ENCODE assay signal across 1 fruit fly cellular context in genomic region chr3L:771361-771760, dm6.
TF ChIP-seq lines count a peak whose summit lies in the region.

No protein-coding gene starts in this region.

TF ChIP-seq in whole organism, embryonic, 481 proteins besides CTCF, POLR2A, EP300 and RAD21 (continued from another document and continues in another):
- 0 out of 3 replicates have a peak, but pooled peaks have one; percentile 38 for TF ChIP-seq jigr1 (GFP tag; IDR thresholded peaks at IDR 0.05; lab: Robert Waterston, UW)
- TF ChIP-seq Oli (tag; optimal IDR thresholded peaks at IDR 0.05; lab: Kevin White, UChicago): peak; percentile 80
- TF ChIP-seq ara (GFP tag; IDR thresholded peaks at IDR 0.05; lab: Robert Waterston, UW): peak; percentile 76
- TF ChIP-seq CG31365 (tag; optimal IDR thresholded peaks at IDR 0.05; lab: Kevin White, UChicago): peak; percentile 38
- no peak for TF ChIP-seq ftz-f1 (GFP tag; optimal IDR thresholded peaks at IDR 0.05; lab: Kevin White, UChicago)
- TF ChIP-seq CoRest (tag; optimal IDR thresholded peaks at IDR 0.05; lab: Kevin White, UChicago): peak; percentile 62
- peak; percentile 31; the same call in 1 of the 3 replicates for TF ChIP-seq croc (GFP tag; conservative IDR thresholded peaks at IDR 0.05; lab: Robert Waterston, UW)
- no peak for TF ChIP-seq Taf1 (GFP tag; IDR thresholded peaks at IDR 0.05; lab: Robert Waterston, UW)
- peak; percentile 35 for TF ChIP-seq cato (GFP tag; optimal IDR thresholded peaks at IDR 0.05; lab: Kevin White, UChicago; ENCODE audit: borderline replicate concordance)
- no peak for TF ChIP-seq hkb (optimal IDR thresholded peaks at IDR 0.05; lab: Kevin White, UChicago)
- peak; percentile 74 for TF ChIP-seq hkb (GFP tag; IDR thresholded peaks at IDR 0.05; lab: Robert Waterston, UW)
- no peak for TF ChIP-seq HLH4C (GFP tag; IDR thresholded peaks at IDR 0.05; lab: Robert Waterston, UW; ENCODE audit: partially characterized antibody)
- no peak for TF ChIP-seq Hey (tag; optimal IDR thresholded peaks at IDR 0.05; lab: Kevin White, UChicago)
- peak; percentile 74; the same call in 1 of the 2 replicates for TF ChIP-seq Awh (GFP tag; IDR thresholded peaks at IDR 0.05; lab: Robert Waterston, UW)
- peak; percentile 94 for TF ChIP-seq sens (GFP tag; lab: Kevin White, UChicago)
- TF ChIP-seq PHDP (tag; optimal IDR thresholded peaks at IDR 0.05; lab: Kevin White, UChicago): peak; percentile 68
- TF ChIP-seq CG9817 (tag; optimal IDR thresholded peaks at IDR 0.05; lab: Kevin White, UChicago): no peak
- peak; percentile 69 for TF ChIP-seq CG11456 (GFP tag; IDR thresholded peaks at IDR 0.05; lab: Robert Waterston, UW)
- TF ChIP-seq CG7987 (GFP tag; optimal IDR thresholded peaks at IDR 0.05; lab: Kevin White, UChicago): no peak
- TF ChIP-seq CG14710 (tag; optimal IDR thresholded peaks at IDR 0.05; lab: Kevin White, UChicago): peak; percentile 34
- peak; percentile 70 for TF ChIP-seq CG31441 (GFP tag; IDR thresholded peaks at IDR 0.05; lab: Robert Waterston, UW)
- no peak for TF ChIP-seq sna (GFP tag; IDR thresholded peaks at IDR 0.05; lab: Robert Waterston, UW; ENCODE audit: partially characterized antibody)
- TF ChIP-seq CG3407 (GFP tag; optimal IDR thresholded peaks at IDR 0.05; lab: Kevin White, UChicago): peak; percentile 26
- TF ChIP-seq ap (GFP tag; IDR thresholded peaks at IDR 0.05; lab: Robert Waterston, UW): peak; percentile 66
- TF ChIP-seq Pdp1 (GFP tag; optimal IDR thresholded peaks at IDR 0.05; lab: Kevin White, UChicago): peak; percentile 45 to 47
- TF ChIP-seq Dip2 (GFP tag; IDR thresholded peaks at IDR 0.05; lab: Robert Waterston, UW): no peak
- peak; percentile 70 for TF ChIP-seq nmo (GFP tag; optimal IDR thresholded peaks at IDR 0.05; lab: Kevin White, UChicago)
- peak; percentile 18 for TF ChIP-seq ab (GFP tag; optimal IDR thresholded peaks at IDR 0.05; lab: Kevin White, UChicago)
- no peak for TF ChIP-seq z (GFP tag; IDR thresholded peaks at IDR 0.05; lab: Robert Waterston, UW)
- peak; percentile 45 for TF ChIP-seq CG17385 (GFP tag; optimal IDR thresholded peaks at IDR 0.05; lab: Kevin White, UChicago)
- TF ChIP-seq Side (GFP tag; optimal IDR thresholded peaks at IDR 0.05; lab: Kevin White, UChicago): peak; percentile 32
- TF ChIP-seq H15 (GFP tag; IDR thresholded peaks at IDR 0.05; lab: Robert Waterston, UW): peak; percentile 73; the same call in 2 of the 3 replicates
- TF ChIP-seq disco-r (GFP tag; optimal IDR thresholded peaks at IDR 0.05; lab: Kevin White, UChicago): peak; percentile 7
- peak; percentile 72 for TF ChIP-seq Rx (GFP tag; IDR thresholded peaks at IDR 0.05; lab: Robert Waterston, UW)
- peak; percentile 63 for TF ChIP-seq CG4707 (GFP tag; optimal IDR thresholded peaks at IDR 0.05; lab: Kevin White, UChicago)
- 0 out of 3 replicates have a peak, but pooled peaks have one; percentile 32 for TF ChIP-seq CG34422 (GFP tag; IDR thresholded peaks at IDR 0.05; lab: Robert Waterston, UW)
- peak; percentile 56 for TF ChIP-seq gsb-n (tag; optimal IDR thresholded peaks at IDR 0.05; lab: Kevin White, UChicago)
- peak; percentile 81 for TF ChIP-seq CG11504 (tag; optimal IDR thresholded peaks at IDR 0.05; lab: Kevin White, UChicago)
- peak; percentile 31 for TF ChIP-seq CG8359 (GFP tag; optimal IDR thresholded peaks at IDR 0.05; lab: Kevin White, UChicago; ENCODE audit: borderline replicate concordance)
- TF ChIP-seq CG14860 (GFP tag; IDR thresholded peaks at IDR 0.05; lab: Robert Waterston, UW; ENCODE audit: partially characterized antibody): no peak
- TF ChIP-seq CG8944 (GFP tag; optimal IDR thresholded peaks at IDR 0.05; lab: Kevin White, UChicago): peak; percentile 38
- TF ChIP-seq CG6654 (GFP tag; optimal IDR thresholded peaks at IDR 0.05; lab: Kevin White, UChicago): peak; percentile 38
- TF ChIP-seq HLHmδ (GFP tag; optimal IDR thresholded peaks at IDR 0.05; lab: Kevin White, UChicago): no peak
- peak; percentile 34 for TF ChIP-seq BtbVII (GFP tag; optimal IDR thresholded peaks at IDR 0.05; lab: Kevin White, UChicago)
- no peak for TF ChIP-seq gcm2 (GFP tag; optimal IDR thresholded peaks at IDR 0.05; lab: Kevin White, UChicago)
- TF ChIP-seq toy (GFP tag; IDR thresholded peaks at IDR 0.05; lab: Robert Waterston, UW): no peak
- no peak for TF ChIP-seq D (optimal IDR thresholded peaks at IDR 0.05; lab: Kevin White, UChicago)
- peak; percentile 50 for TF ChIP-seq D (GFP tag; optimal IDR thresholded peaks at IDR 0.05; lab: Kevin White, UChicago)
- peak; percentile 82 for TF ChIP-seq gem (tag; optimal IDR thresholded peaks at IDR 0.05; lab: Kevin White, UChicago)
- peak; percentile 15 for TF ChIP-seq en (GFP tag; optimal IDR thresholded peaks at IDR 0.05; lab: Kevin White, UChicago)
- no peak for TF ChIP-seq cg (GFP tag; optimal IDR thresholded peaks at IDR 0.05; lab: Kevin White, UChicago)
- peak; percentile 75 for TF ChIP-seq CG10979 (tag; optimal IDR thresholded peaks at IDR 0.05; lab: Kevin White, UChicago)
- peak; percentile 79 for TF ChIP-seq otp (GFP tag; IDR thresholded peaks at IDR 0.05; lab: Robert Waterston, UW)
- no peak for TF ChIP-seq C15 (GFP tag; IDR thresholded peaks at IDR 0.05; lab: Robert Waterston, UW)
- TF ChIP-seq MBD-R2 (GFP tag; IDR thresholded peaks at IDR 0.05; lab: Robert Waterston, UW): no peak
- TF ChIP-seq sim (GFP tag; IDR thresholded peaks at IDR 0.05; lab: Robert Waterston, UW): peak; percentile 55; the same call in 1 of the 2 replicates
- no peak for TF ChIP-seq hb (GFP tag; IDR thresholded peaks at IDR 0.05; lab: Robert Waterston, UW; ENCODE audit: partially characterized antibody)
- no peak for TF ChIP-seq BEAF-32 (GFP tag; optimal IDR thresholded peaks at IDR 0.05; lab: Kevin White, UChicago)
- TF ChIP-seq CG13894 (tag; optimal IDR thresholded peaks at IDR 0.05; lab: Kevin White, UChicago): no peak
- peak; percentile 62 for TF ChIP-seq ind (GFP tag; optimal IDR thresholded peaks at IDR 0.05; lab: Kevin White, UChicago)
- TF ChIP-seq NC2α (GFP tag; optimal IDR thresholded peaks at IDR 0.05; lab: Kevin White, UChicago): no peak
- TF ChIP-seq CG17829 (tag; optimal IDR thresholded peaks at IDR 0.05; lab: Kevin White, UChicago): peak; percentile 49
- TF ChIP-seq vfl (GFP tag; optimal IDR thresholded peaks at IDR 0.05; lab: Kevin White, UChicago): no peak
- no peak for TF ChIP-seq Elba2 (GFP tag; optimal IDR thresholded peaks at IDR 0.05; lab: Kevin White, UChicago)
- peak; percentile 3 for TF ChIP-seq CG15011 (GFP tag; optimal IDR thresholded peaks at IDR 0.05; lab: Kevin White, UChicago)
- TF ChIP-seq Mad (GFP tag; optimal IDR thresholded peaks at IDR 0.05; lab: Kevin White, UChicago): peak; percentile 40
- TF ChIP-seq dm (GFP tag; optimal IDR thresholded peaks at IDR 0.05; lab: Kevin White, UChicago): peak; percentile 25
- TF ChIP-seq Mes4 (GFP tag; optimal IDR thresholded peaks at IDR 0.05; lab: Kevin White, UChicago): peak; percentile 59
- no peak for TF ChIP-seq sima (GFP tag; optimal IDR thresholded peaks at IDR 0.05; lab: Kevin White, UChicago)
- peak; percentile 67 for TF ChIP-seq CG2875 (GFP tag; optimal IDR thresholded peaks at IDR 0.05; lab: Kevin White, UChicago)
- no peak for TF ChIP-seq Hand (GFP tag; optimal IDR thresholded peaks at IDR 0.05; lab: Kevin White, UChicago)
- peak; percentile 83 for TF ChIP-seq stc (GFP tag; IDR thresholded peaks at IDR 0.05; lab: Robert Waterston, UW)
- no peak for TF ChIP-seq CG2120 (GFP tag; optimal IDR thresholded peaks at IDR 0.05; lab: Kevin White, UChicago)
- peak; percentile 1 for TF ChIP-seq sd (tag; optimal IDR thresholded peaks at IDR 0.05; lab: Kevin White, UChicago)
- TF ChIP-seq danr (GFP tag; IDR thresholded peaks at IDR 0.05; lab: Robert Waterston, UW): peak; percentile 59; the same call in 1 of the 2 replicates
- TF ChIP-seq Neu2 (GFP tag; optimal IDR thresholded peaks at IDR 0.05; lab: Kevin White, UChicago; ENCODE audit: borderline replicate concordance): no peak
- TF ChIP-seq Atf3 (GFP tag; optimal IDR thresholded peaks at IDR 0.05; lab: Kevin White, UChicago): peak; percentile 30
- TF ChIP-seq repo (GFP tag; optimal IDR thresholded peaks at IDR 0.05; lab: Kevin White, UChicago): no peak
- peak; percentile 37 for TF ChIP-seq Hsf (GFP tag; optimal IDR thresholded peaks at IDR 0.05; lab: Kevin White, UChicago)
- no peak for TF ChIP-seq CG9876 (GFP tag; optimal IDR thresholded peaks at IDR 0.05; lab: Kevin White, UChicago)
- peak; percentile 15 for TF ChIP-seq CG1647 (GFP tag; optimal IDR thresholded peaks at IDR 0.05; lab: Kevin White, UChicago)
- TF ChIP-seq CG18599 (GFP tag; optimal IDR thresholded peaks at IDR 0.05; lab: Kevin White, UChicago): peak; percentile 55
- peak; percentile 45; the same call in 1 of the 3 replicates for TF ChIP-seq CG11093 (GFP tag; IDR thresholded peaks at IDR 0.05; lab: Robert Waterston, UW)
- TF ChIP-seq CG4360 (GFP tag; IDR thresholded peaks at IDR 0.05; lab: Robert Waterston, UW): no peak
- TF ChIP-seq CG15601 (tag; optimal IDR thresholded peaks at IDR 0.05; lab: Kevin White, UChicago): peak; percentile 62
- peak; percentile 47 for TF ChIP-seq CG11723 (GFP tag; optimal IDR thresholded peaks at IDR 0.05; lab: Kevin White, UChicago)
- TF ChIP-seq NC2β (GFP tag; optimal IDR thresholded peaks at IDR 0.05; lab: Kevin White, UChicago): peak; percentile 55
- no peak for TF ChIP-seq ac (GFP tag; optimal IDR thresholded peaks at IDR 0.05; lab: Kevin White, UChicago)
- no peak for TF ChIP-seq Ravus (GFP tag; IDR thresholded peaks at IDR 0.05; lab: Robert Waterston, UW)
- TF ChIP-seq CG10267 (tag; optimal IDR thresholded peaks at IDR 0.05; lab: Kevin White, UChicago): peak; percentile 34
- peak; percentile 45 for TF ChIP-seq CG9727 (GFP tag; optimal IDR thresholded peaks at IDR 0.05; lab: Kevin White, UChicago)
- TF ChIP-seq CG8388 (GFP tag; optimal IDR thresholded peaks at IDR 0.05; lab: Kevin White, UChicago): peak; percentile 66
- TF ChIP-seq CG5245 (GFP tag; optimal IDR thresholded peaks at IDR 0.05; lab: Kevin White, UChicago): peak; percentile 56
- no peak for TF ChIP-seq tll (GFP tag; optimal IDR thresholded peaks at IDR 0.05; lab: Kevin White, UChicago)
- TF ChIP-seq ems (GFP tag; optimal IDR thresholded peaks at IDR 0.05; lab: Kevin White, UChicago): peak; percentile 55
- TF ChIP-seq Gug (GFP tag; IDR thresholded peaks at IDR 0.05; lab: Robert Waterston, UW): peak; percentile 73
- TF ChIP-seq CrebB (tag; optimal IDR thresholded peaks at IDR 0.05; lab: Kevin White, UChicago): no peak
- TF ChIP-seq bbx (GFP tag; IDR thresholded peaks at IDR 0.05; lab: Robert Waterston, UW; ENCODE audit: partially characterized antibody): no peak
- TF ChIP-seq cad (GFP tag; optimal IDR thresholded peaks at IDR 0.05; lab: Kevin White, UChicago): no peak
- peak; percentile 19 for TF ChIP-seq fd3F (GFP tag; optimal IDR thresholded peaks at IDR 0.05; lab: Kevin White, UChicago)
- TF ChIP-seq sqz (GFP tag; optimal IDR thresholded peaks at IDR 0.05; lab: Kevin White, UChicago): peak; percentile 49
- TF ChIP-seq so (GFP tag; IDR thresholded peaks at IDR 0.05; lab: Robert Waterston, UW): peak; percentile 77; the same call in 2 of the 3 replicates
- no peak for TF ChIP-seq CG13287 (GFP tag; IDR thresholded peaks at IDR 0.05; lab: Robert Waterston, UW; ENCODE audit: partially characterized antibody)
- TF ChIP-seq Atf-2 (GFP tag; optimal IDR thresholded peaks at IDR 0.05; lab: Kevin White, UChicago): peak; percentile 49
- TF ChIP-seq vvl (GFP tag; IDR thresholded peaks at IDR 0.05; lab: Robert Waterston, UW): peak; percentile 89
- peak; percentile 35 for TF ChIP-seq maf-S (GFP tag; optimal IDR thresholded peaks at IDR 0.05; lab: Kevin White, UChicago)
- TF ChIP-seq CG42726 (GFP tag; IDR thresholded peaks at IDR 0.05; lab: Robert Waterston, UW; ENCODE audit: partially characterized antibody): no peak
- TF ChIP-seq CG16815 (GFP tag; optimal IDR thresholded peaks at IDR 0.05; lab: Kevin White, UChicago): peak; percentile 15
- no peak for TF ChIP-seq GATAe (GFP tag; conservative IDR thresholded peaks at IDR 0.05; lab: Robert Waterston, UW)
- TF ChIP-seq Sin3A (optimal IDR thresholded peaks at IDR 0.05; lab: Kevin White, UChicago): no peak
- TF ChIP-seq CG17802 (tag; optimal IDR thresholded peaks at IDR 0.05; lab: Kevin White, UChicago): peak; percentile 42
- TF ChIP-seq scrt (GFP tag; optimal IDR thresholded peaks at IDR 0.05; lab: Kevin White, UChicago): peak; percentile 27
- TF ChIP-seq CG14050 (GFP tag; IDR thresholded peaks at IDR 0.05; lab: Robert Waterston, UW): peak; percentile 64
- peak; percentile 61 for TF ChIP-seq sisA (GFP tag; IDR thresholded peaks at IDR 0.05; lab: Robert Waterston, UW)
- TF ChIP-seq CG7372 (GFP tag; IDR thresholded peaks at IDR 0.05; lab: Robert Waterston, UW): peak; percentile 23; the same call in 1 of the 2 replicates
- no peak for TF ChIP-seq Atf6 (GFP tag; IDR thresholded peaks at IDR 0.05; lab: Robert Waterston, UW)
- peak; percentile 29 for TF ChIP-seq bab2 (GFP tag; optimal IDR thresholded peaks at IDR 0.05; lab: Kevin White, UChicago)
- TF ChIP-seq D19A (tag; optimal IDR thresholded peaks at IDR 0.05; lab: Kevin White, UChicago): peak; percentile 52
- TF ChIP-seq CG4730 (GFP tag; IDR thresholded peaks at IDR 0.05; lab: Robert Waterston, UW): peak; percentile 65
- TF ChIP-seq emc (GFP tag; optimal IDR thresholded peaks at IDR 0.05; lab: Kevin White, UChicago): peak; percentile 7
- peak; percentile 85 for TF ChIP-seq Ptx1 (GFP tag; IDR thresholded peaks at IDR 0.05; lab: Robert Waterston, UW)
- TF ChIP-seq CG6683 (GFP tag; optimal IDR thresholded peaks at IDR 0.05; lab: Kevin White, UChicago): no peak
- TF ChIP-seq CG1529 (GFP tag; optimal IDR thresholded peaks at IDR 0.05; lab: Kevin White, UChicago): peak; percentile 71
- no peak for TF ChIP-seq Lpt (GFP tag; optimal IDR thresholded peaks at IDR 0.05; lab: Kevin White, UChicago)
- peak; percentile 55 for TF ChIP-seq NfI (GFP tag; optimal IDR thresholded peaks at IDR 0.05; lab: Kevin White, UChicago)
- TF ChIP-seq slou (GFP tag; optimal IDR thresholded peaks at IDR 0.05; lab: Kevin White, UChicago): no peak
- TF ChIP-seq Mrtf (GFP tag; IDR thresholded peaks at IDR 0.05; lab: Robert Waterston, UW): peak; percentile 71
- no peak for TF ChIP-seq luna (GFP tag; optimal IDR thresholded peaks at IDR 0.05; lab: Kevin White, UChicago)
- no peak for TF ChIP-seq grn (GFP tag; optimal IDR thresholded peaks at IDR 0.05; lab: Kevin White, UChicago)
- peak; percentile 31 for TF ChIP-seq lilli (GFP tag; optimal IDR thresholded peaks at IDR 0.05; lab: Kevin White, UChicago)
- no peak for TF ChIP-seq abd-A (tag; optimal IDR thresholded peaks at IDR 0.05; lab: Kevin White, UChicago)
- TF ChIP-seq run (tag; optimal IDR thresholded peaks at IDR 0.05; lab: Kevin White, UChicago): peak; percentile 66
